Fruit fly (Drosophila melanogaster): ENCODE data around the gene CG6834.

Gene CG6834

DNA sequence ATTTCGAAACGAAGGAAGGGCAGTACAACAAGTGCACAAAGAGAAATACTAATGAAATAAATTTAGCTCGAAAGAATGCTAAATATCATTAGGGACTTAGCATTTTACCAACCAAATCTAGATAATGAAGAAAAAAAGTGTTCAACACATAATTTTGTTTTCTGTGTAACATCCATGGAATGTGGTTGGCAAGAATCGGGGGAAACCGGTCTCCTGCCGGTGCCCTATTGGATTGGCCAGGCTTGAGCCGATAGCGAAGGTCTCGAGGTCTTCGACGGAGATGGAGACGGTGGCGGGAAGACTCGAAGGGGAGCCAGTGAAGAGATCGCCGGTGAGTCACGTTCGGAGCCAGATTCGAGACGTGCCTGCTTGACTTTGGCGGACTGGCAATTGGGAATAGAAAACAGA is 30.1 kb downstream of the CG6834 start (continued):
- TF ChIP-seq CG12769 (tag; optimal IDR thresholded peaks at IDR 0.05) = peak; percentile 74
- peak; percentile 24; the same call in 1 of the 2 replicates for TF ChIP-seq Awh (GFP tag; IDR thresholded peaks at IDR 0.05)
- no peak for TF ChIP-seq CG4360 (GFP tag; IDR thresholded peaks at IDR 0.05)
- no peak for TF ChIP-seq CG14441 (GFP tag; IDR thresholded peaks at IDR 0.05)
- 0 out of 2 replicates have a peak, but pooled peaks have one; percentile 41 for TF ChIP-seq CG11247 (GFP tag; IDR thresholded peaks at IDR 0.05)
- no peak for TF ChIP-seq H15 (GFP tag; IDR thresholded peaks at IDR 0.05)
- peak; percentile 49 for TF ChIP-seq mam (GFP tag; optimal IDR thresholded peaks at IDR 0.05)
- no peak for TF ChIP-seq exex (tag; optimal IDR thresholded peaks at IDR 0.05)
- TF ChIP-seq CG4730 (GFP tag; IDR thresholded peaks at IDR 0.05) = no peak
- no peak for TF ChIP-seq CG3847 (GFP tag; IDR thresholded peaks at IDR 0.05)
- no peak for TF ChIP-seq ato (GFP tag; IDR thresholded peaks at IDR 0.05; ENCODE audit: partially characterized antibody)
- no peak for TF ChIP-seq CG17612 (GFP tag; IDR thresholded peaks at IDR 0.05)
- peak; percentile 55 for TF ChIP-seq gem (tag; optimal IDR thresholded peaks at IDR 0.05)
- TF ChIP-seq Side (GFP tag; optimal IDR thresholded peaks at IDR 0.05) = peak; percentile 22
- TF ChIP-seq cg (GFP tag; optimal IDR thresholded peaks at IDR 0.05) = no peak
- TF ChIP-seq CG13296 (GFP tag; optimal IDR thresholded peaks at IDR 0.05) = no peak
- no peak for TF ChIP-seq Mes4 (GFP tag; optimal IDR thresholded peaks at IDR 0.05)
- peak; percentile 3 for TF ChIP-seq CG15269 (tag; optimal IDR thresholded peaks at IDR 0.05)
- no peak for TF ChIP-seq CG9876 (GFP tag; optimal IDR thresholded peaks at IDR 0.05)
- no peak for TF ChIP-seq sisA (GFP tag; IDR thresholded peaks at IDR 0.05)
- TF ChIP-seq Deaf1 (tag; optimal IDR thresholded peaks at IDR 0.05) = peak; percentile 15
- no peak for TF ChIP-seq bigmax (GFP tag; optimal IDR thresholded peaks at IDR 0.05)
- peak; percentile 51 for TF ChIP-seq jumu (GFP tag; optimal IDR thresholded peaks at IDR 0.05)
- no peak for TF ChIP-seq Ravus (GFP tag; IDR thresholded peaks at IDR 0.05)
- no peak for TF ChIP-seq otp (GFP tag; IDR thresholded peaks at IDR 0.05)
- peak; percentile 15 for TF ChIP-seq CG15514 (GFP tag; optimal IDR thresholded peaks at IDR 0.05)
- no peak for TF ChIP-seq sr (GFP tag; IDR thresholded peaks at IDR 0.05)
- 0 out of 2 replicates have a peak, but pooled peaks have one; percentile 33 for TF ChIP-seq al (GFP tag; IDR thresholded peaks at IDR 0.05)
- peak; percentile 35 for TF ChIP-seq pnt (GFP tag; optimal IDR thresholded peaks at IDR 0.05)
- TF ChIP-seq CG6765 (GFP tag; optimal IDR thresholded peaks at IDR 0.05) = no peak
- TF ChIP-seq wek (GFP tag; optimal IDR thresholded peaks at IDR 0.05) = no peak
- TF ChIP-seq Med (GFP tag) = peak; percentile 81
- no peak for TF ChIP-seq CG2875 (GFP tag; optimal IDR thresholded peaks at IDR 0.05)
- peak; percentile 29 for TF ChIP-seq CoRest (tag; optimal IDR thresholded peaks at IDR 0.05)
- no peak for TF ChIP-seq CG3407 (GFP tag; optimal IDR thresholded peaks at IDR 0.05)
- no peak for TF ChIP-seq CG17568 (GFP tag; optimal IDR thresholded peaks at IDR 0.05)
- no peak for TF ChIP-seq CG3838 (GFP tag; optimal IDR thresholded peaks at IDR 0.05)
- TF ChIP-seq CG2712 (tag; optimal IDR thresholded peaks at IDR 0.05) = peak; percentile 73
- no peak for TF ChIP-seq CG16815 (GFP tag; optimal IDR thresholded peaks at IDR 0.05)
- TF ChIP-seq salm (tag; optimal IDR thresholded peaks at IDR 0.05) = no peak
- no peak for TF ChIP-seq Optix (GFP tag; IDR thresholded peaks at IDR 0.05)
- no peak for TF ChIP-seq B-H2 (GFP tag; optimal IDR thresholded peaks at IDR 0.05)
- no peak for TF ChIP-seq ac (GFP tag; optimal IDR thresholded peaks at IDR 0.05)
- TF ChIP-seq Blimp-1 (GFP tag; optimal IDR thresholded peaks at IDR 0.05) = peak; percentile 46
- no peak for TF ChIP-seq gfzf (GFP tag; optimal IDR thresholded peaks at IDR 0.05)
- peak; percentile 12 for TF ChIP-seq CG3281 (GFP tag; optimal IDR thresholded peaks at IDR 0.05)
- no peak for TF ChIP-seq CG5953 (GFP tag; IDR thresholded peaks at IDR 0.05)
- TF ChIP-seq CG9727 (GFP tag; optimal IDR thresholded peaks at IDR 0.05) = peak; percentile 36
- TF ChIP-seq lola (GFP tag; optimal IDR thresholded peaks at IDR 0.05) = peak in 1 of 3 experiments; percentile 31
- no peak for TF ChIP-seq Oaz (GFP tag; IDR thresholded peaks at IDR 0.05)
- peak; percentile 50 for TF ChIP-seq CG18262 (tag; optimal IDR thresholded peaks at IDR 0.05)
